Fruit fly (Drosophila melanogaster) whole organism, embryonic: ENCODE measurements around the gene Syt12.

Experiments used
- CG10959 ChIP-seq: fragments of 200-800 bp; sonication (Bioruptor generic); IDR thresholded peaks from 2 replicates; pipeline ENCODE4 v1.3.6; 2022; ENCODE audit warnings: missing biosample characterization, missing genetic modification characterization
- CG2129 ChIP-seq: fragments of 200-800 bp; sonication (Bioruptor generic); IDR thresholded peaks from 2 replicates; pipeline ENCODE4 v1.3.6; 2022; ENCODE audit warnings: missing biosample characterization, missing genetic modification characterization; ENCODE audit not compliant: partially characterized antibody
- CG31224 ChIP-seq: fragments of 200-800 bp; sonication (Bioruptor generic); IDR thresholded peaks from 2 replicates; pipeline ENCODE4 v1.3.6; 2022; ENCODE audit warnings: missing biosample characterization, missing genetic modification characterization
- pan ChIP-seq, 4 experiments: fragments of >200 bp in 3 of 4; fragments of 200-800 bp in 1 of 4; sonication (Bioruptor generic) in 1 of 4; optimal IDR thresholded peaks in 3 of 4; IDR thresholded peaks in 1 of 4; 2 replicates each; pipeline versions ENCODE4 v1.3.6 to Lab custom; 2017 to 2022; ENCODE audit warnings: missing biosample characterization in 2 of 4, missing genetic modification characterization in 2 of 4, mixed read lengths in 1 of 4

DNA sequence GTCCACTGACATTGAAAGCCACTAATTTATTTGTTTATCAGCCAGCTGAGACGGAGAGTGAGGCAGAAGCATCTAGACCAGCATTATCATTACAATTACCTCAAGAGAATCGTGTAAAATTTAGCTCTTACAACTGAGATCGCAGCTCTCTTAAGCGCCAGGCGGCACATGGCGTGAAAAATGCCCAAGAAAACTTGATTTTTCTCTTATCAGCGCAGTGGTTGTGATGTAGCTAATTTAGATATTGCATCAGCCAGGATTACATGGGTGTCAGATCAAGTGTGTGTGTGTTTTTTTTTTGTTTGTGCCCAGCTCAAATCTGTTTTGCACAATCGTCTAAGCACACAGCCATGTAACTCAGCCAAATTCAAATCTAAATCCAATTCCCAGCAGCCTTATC lies 36.0 kb downstream of the Syt12 start:
- TF ChIP-seq CG10959 (no peak), CG2129 (GFP tag; lab: Robert Waterston, UW) (no peak), pan (optimal IDR thresholded peaks at IDR 0.05; lab: Kevin White, UChicago) (no peak), pan (GFP tag; optimal IDR thresholded peaks at IDR 0.05 in 1 of 2, IDR thresholded peaks at IDR 0.05 in 1 of 2) (no peak), CG31224 (no peak)
